Worm (Caenorhabditis elegans): ENCODE measurements around the gene C14C6.13.

Gene C14C6.13

ce11 chrV:597823-598222 is 23.3 kb upstream of the C14C6.13 start:
- TF ChIP-seq nhr-23 (tag; optimal IDR thresholded peaks at IDR 0.05) (peak; percentile 58), elt-1 (tag; optimal IDR thresholded peaks at IDR 0.05) (peak; percentile 85), lsy-12 (tag; optimal IDR thresholded peaks at IDR 0.05) (no peak)

ce11 chrV:596923-597322 is 22.4 kb upstream of the C14C6.13 start:
- TF ChIP-seq nhr-23 (tag; optimal IDR thresholded peaks at IDR 0.05): peak; percentile 59
- no peak for TF ChIP-seq nhr-28 (tag; optimal IDR thresholded peaks at IDR 0.05)
- peak; percentile 88 for TF ChIP-seq elt-1 (tag; optimal IDR thresholded peaks at IDR 0.05)
- peak; percentile 40 for TF ChIP-seq nhr-25 (tag; optimal IDR thresholded peaks at IDR 0.05)
- TF ChIP-seq fos-1 (tag; optimal IDR thresholded peaks at IDR 0.05): no peak

DNA sequence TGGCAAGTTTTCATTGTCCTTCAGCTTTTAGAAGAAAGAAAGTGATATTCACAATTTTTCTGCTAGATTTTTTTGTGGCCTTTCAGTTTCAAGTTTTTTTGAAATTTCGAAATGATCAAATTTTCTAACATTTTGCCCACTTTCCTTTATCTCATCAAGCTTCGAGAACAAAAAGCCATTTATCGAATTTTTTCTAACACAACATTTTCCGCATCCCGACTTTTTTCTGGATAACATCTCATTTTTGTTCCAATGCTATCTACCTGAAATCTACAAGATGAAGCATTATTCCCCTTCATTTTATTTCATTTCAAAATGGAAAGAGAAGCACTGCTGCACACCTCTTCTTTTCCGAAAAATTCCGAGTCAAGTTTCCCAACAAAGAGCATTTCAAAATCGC is 18.4 kb upstream of the C14C6.13 start, which contains the start of gene ZK488.5:
Gene ZK488.5 (plus strand): TSS at position 301 of the 400 bp plus-strand sequence.
- TF ChIP-seq nhr-11 (tag; optimal IDR thresholded peaks at IDR 0.05): no peak
- TF ChIP-seq lin-39 (tag; optimal IDR thresholded peaks at IDR 0.05): no peak
- TF ChIP-seq fkh-10 (GFP tag; optimal IDR thresholded peaks at IDR 0.05): no peak
- TF ChIP-seq ceh-16 (tag; optimal IDR thresholded peaks at IDR 0.05): no peak
- no peak for TF ChIP-seq nhr-43 (tag; optimal IDR thresholded peaks at IDR 0.05; ENCODE audit: poor library complexity, severe bottlenecking)
- no peak for TF ChIP-seq hmg-11 (tag; optimal IDR thresholded peaks at IDR 0.05)
- no peak for TF ChIP-seq nhr-12 (tag; optimal IDR thresholded peaks at IDR 0.05)

- TF ChIP-seq unc-39 (tag; optimal IDR thresholded peaks at IDR 0.05) (no peak), aly-2 (tag; optimal IDR thresholded peaks at IDR 0.05) (no peak), pqm-1 (tag; optimal IDR thresholded peaks at IDR 0.05) (no peak), nfya-1 (tag; optimal IDR thresholded peaks at IDR 0.05; ENCODE audit: insufficient read depth) (no peak), elt-1 (tag; optimal IDR thresholded peaks at IDR 0.05) (no peak), nhr-12 (tag; optimal IDR thresholded peaks at IDR 0.05) (no peak), ztf-4 (tag; optimal IDR thresholded peaks at IDR 0.05) (no peak), nhr-11 (tag; optimal IDR thresholded peaks at IDR 0.05) (no peak)
Measured at ce11 chrV:590182-590581, 15.6 kb upstream of the C14C6.13 start, which contains the start of gene ZK488.6. ZK488.6 (plus strand) TSS chrV:590482.

- TF ChIP-seq snpc-4 (tag; optimal IDR thresholded peaks at IDR 0.05) (no peak), elt-3 (tag; optimal IDR thresholded peaks at IDR 0.05) (no peak), R02D3.7 (tag; optimal IDR thresholded peaks at IDR 0.05) (no peak), ztf-4 (tag; optimal IDR thresholded peaks at IDR 0.05) (no peak), mml-1 (tag; optimal IDR thresholded peaks at IDR 0.05) (no peak), zag-1 (tag; optimal IDR thresholded peaks at IDR 0.05) (no peak), eor-1 (tag; optimal IDR thresholded peaks at IDR 0.05) (no peak), sea-2 (GFP tag; optimal IDR thresholded peaks at IDR 0.05) (no peak), fos-1 (tag; optimal IDR thresholded peaks at IDR 0.05) (no peak)
Measured at ce11 chrV:587818-588217, 13.3 kb upstream of the C14C6.13 start, which contains the start of gene K06H6.1. K06H6.1 (plus strand) TSS chrV:588118.

ce11 chrV:585472-585871 is 10.9 kb upstream of the C14C6.13 start, which contains the start of gene K06H6.2:
K06H6.2 (plus strand) TSS chrV:585772.
- TF ChIP-seq snpc-4 (tag; optimal IDR thresholded peaks at IDR 0.05) (no peak), mdl-1 (tag; optimal IDR thresholded peaks at IDR 0.05) (no peak), ceh-16 (tag; optimal IDR thresholded peaks at IDR 0.05) (no peak), sea-2 (GFP tag; optimal IDR thresholded peaks at IDR 0.05) (no peak), ZK546.5 (tag; optimal IDR thresholded peaks at IDR 0.05) (no peak), ztf-11 (tag; optimal IDR thresholded peaks at IDR 0.05) (no peak), elt-2 (tag; optimal IDR thresholded peaks at IDR 0.05) (no peak), nhr-67 (tag; optimal IDR thresholded peaks at IDR 0.05) (no peak), fos-1 (tag; optimal IDR thresholded peaks at IDR 0.05) (no peak), nhr-23 (tag; optimal IDR thresholded peaks at IDR 0.05) (no peak), ceh-28 (tag; optimal IDR thresholded peaks at IDR 0.05) (no peak), mml-1 (tag; optimal IDR thresholded peaks at IDR 0.05) (no peak), nhr-25 (tag; optimal IDR thresholded peaks at IDR 0.05) (no peak), ceh-82 (tag; optimal IDR thresholded peaks at IDR 0.05) (no peak)
